Fruit fly (Drosophila melanogaster) whole organism, embryonic: ENCODE results near the gene Oatp74D.
A peak's percentile ranks its signal among the peaks of the same experiment; 100 is the strongest.

Experiments
- Asciz ChIP-seq: fragments of 200-800 bp; sonication (Bioruptor generic); optimal IDR thresholded peaks from 2 replicates; lab custom pipeline; 2017; ENCODE audit warnings: missing biosample characterization, mild to moderate bottlenecking, missing genetic modification characterization, missing genetic modification reagents
- BtbVII ChIP-seq: fragments of 200-800 bp; sonication (Bioruptor generic); optimal IDR thresholded peaks from 3 replicates; lab custom pipeline; 2017; ENCODE audit warnings: missing biosample characterization, mild to moderate bottlenecking, missing genetic modification characterization
- CG10979 ChIP-seq: fragments of 200-800 bp; sonication (Bioruptor generic); optimal IDR thresholded peaks from 2 replicates; lab custom pipeline; 2018; ENCODE audit warnings: missing biosample characterization, mild to moderate bottlenecking, missing genetic modification characterization, moderate library complexity
- CG11560 ChIP-seq: fragments of 200-800 bp; sonication (Bioruptor generic); IDR thresholded peaks from 3 replicates; pipeline ENCODE4 v1.3.6; 2022; ENCODE audit warnings: missing biosample characterization, missing genetic modification characterization
- CG11723 ChIP-seq: fragments of 200-800 bp; sonication (Bioruptor generic); optimal IDR thresholded peaks from 2 replicates; lab custom pipeline; 2017; ENCODE audit warnings: missing biosample characterization, mild to moderate bottlenecking, missing genetic modification characterization
- CG12744 ChIP-seq: fragments of 200-800 bp; sonication (Bioruptor generic); optimal IDR thresholded peaks from 2 replicates; lab custom pipeline; 2016; ENCODE audit warnings: missing biosample characterization, missing genetic modification characterization
- CG13296 ChIP-seq: fragments of 200-800 bp; sonication (Bioruptor generic); optimal IDR thresholded peaks from 3 replicates; lab custom pipeline; 2018; ENCODE audit warnings: missing biosample characterization, mild to moderate bottlenecking, missing genetic modification characterization
- CG15011 ChIP-seq: fragments of 200-800 bp; sonication (Bioruptor generic); optimal IDR thresholded peaks from 3 replicates; lab custom pipeline; 2018; ENCODE audit warnings: missing biosample characterization, mild to moderate bottlenecking, missing genetic modification characterization
- CG15269 ChIP-seq: fragments of 200-800 bp; sonication (Bioruptor generic); optimal IDR thresholded peaks from 2 replicates; lab custom pipeline; 2018; ENCODE audit warnings: missing biosample characterization, mild to moderate bottlenecking, missing genetic modification characterization, moderate library complexity
- CG16815 ChIP-seq: fragments of 200-800 bp; sonication (Bioruptor generic); optimal IDR thresholded peaks from 3 replicates; lab custom pipeline; 2017; ENCODE audit warnings: missing biosample characterization, mild to moderate bottlenecking, missing genetic modification characterization
- CG17186 ChIP-seq: fragments of 200-800 bp; sonication (Bioruptor generic); optimal IDR thresholded peaks from 3 replicates; lab custom pipeline; 2017; ENCODE audit warnings: missing biosample characterization, missing genetic modification reagents, missing genetic modification characterization
- CG30020 ChIP-seq: fragments of 200-800 bp; optimal IDR thresholded peaks from 2 replicates; lab custom pipeline; 2019; ENCODE audit warnings: missing biosample characterization, mild to moderate bottlenecking, missing genetic modification characterization, moderate library complexity
- CG32532 ChIP-seq: fragments of 200-800 bp; sonication (Bioruptor generic); IDR thresholded peaks from 2 replicates; pipeline ENCODE4 v1.3.6; 2022; ENCODE audit warnings: missing biosample characterization, missing genetic modification characterization
- CG32767 ChIP-seq: fragments of 200-800 bp; sonication (Bioruptor generic); IDR thresholded peaks from 2 replicates; pipeline ENCODE4 v1.3.6; 2022; ENCODE audit warnings: missing biosample characterization, missing genetic modification characterization
- CG3281 ChIP-seq: fragments of 200-800 bp; sonication (Bioruptor generic); optimal IDR thresholded peaks from 3 replicates; lab custom pipeline; 2017; ENCODE audit warnings: missing biosample characterization, mild to moderate bottlenecking, missing genetic modification characterization
- CG34376 ChIP-seq: fragments of 200-800 bp; sonication (Bioruptor generic); optimal IDR thresholded peaks from 2 replicates; lab custom pipeline; 2018; ENCODE audit warnings: missing biosample characterization, mild to moderate bottlenecking, missing genetic modification characterization
- CG4707 ChIP-seq: fragments of 200-800 bp; sonication (Bioruptor generic); optimal IDR thresholded peaks from 2 replicates; lab custom pipeline; 2018; ENCODE audit warnings: missing biosample characterization, mild to moderate bottlenecking, missing genetic modification characterization, moderate library complexity
- CG6765 ChIP-seq: fragments of 200-800 bp; sonication (Bioruptor generic); optimal IDR thresholded peaks from 3 replicates; lab custom pipeline; 2017; ENCODE audit warnings: missing biosample characterization, mild to moderate bottlenecking, missing genetic modification characterization
- CG6854 ChIP-seq: fragments of 200-800 bp; sonication (Bioruptor generic); optimal IDR thresholded peaks from 3 replicates; lab custom pipeline; 2017; ENCODE audit warnings: missing biosample characterization, mild to moderate bottlenecking, missing genetic modification characterization
- CG7987 ChIP-seq: fragments of 200-800 bp; sonication (Bioruptor generic); optimal IDR thresholded peaks from 2 replicates; lab custom pipeline; 2018; ENCODE audit warnings: missing biosample characterization, mild to moderate bottlenecking, missing genetic modification characterization, moderate library complexity
- CG9437 ChIP-seq: fragments of 200-800 bp; sonication (Bioruptor generic); optimal IDR thresholded peaks from 2 replicates; lab custom pipeline; 2018; ENCODE audit warnings: missing biosample characterization, mild to moderate bottlenecking, missing genetic modification characterization
- Deaf1 ChIP-seq: fragments of 200-800 bp; optimal IDR thresholded peaks from 3 replicates; lab custom pipeline; 2019; ENCODE audit warnings: missing biosample characterization, mild to moderate bottlenecking, missing genetic modification characterization, moderate library complexity
- Dek ChIP-seq: fragments of 200-800 bp; sonication (Bioruptor generic); optimal IDR thresholded peaks from 3 replicates; lab custom pipeline; 2019; ENCODE audit warnings: missing biosample characterization, mild to moderate bottlenecking, missing genetic modification characterization, moderate library complexity
- E2f1 ChIP-seq: fragments of 200-800 bp; sonication (Bioruptor generic); IDR thresholded peaks from 2 replicates; pipeline ENCODE4 v1.3.6; 2022; ENCODE audit warnings: missing biosample characterization, missing genetic modification characterization
- Fer1 ChIP-seq: fragments of 200-800 bp; sonication (Bioruptor generic); optimal IDR thresholded peaks from 2 replicates; lab custom pipeline; 2017; ENCODE audit warnings: missing biosample characterization, mild to moderate bottlenecking, missing genetic modification characterization
- Optix ChIP-seq: fragments of 200-800 bp; sonication (Bioruptor generic); IDR thresholded peaks from 3 replicates; pipeline ENCODE4 v1.3.6; 2022; ENCODE audit warnings: missing biosample characterization, missing genetic modification characterization
- Side ChIP-seq: fragments of 200-800 bp; sonication (Bioruptor generic); optimal IDR thresholded peaks from 2 replicates; lab custom pipeline; 2016; ENCODE audit warnings: missing biosample characterization, missing genetic modification characterization
- Spps ChIP-seq: fragments of 200-800 bp; sonication (Bioruptor generic); optimal IDR thresholded peaks from 2 replicates; lab custom pipeline; 2018; ENCODE audit warnings: missing biosample characterization, mild to moderate bottlenecking, missing genetic modification characterization
- caup ChIP-seq: fragments of 200-800 bp; sonication (Bioruptor generic); optimal IDR thresholded peaks from 3 replicates; lab custom pipeline; 2017; ENCODE audit warnings: missing biosample characterization, mild to moderate bottlenecking, missing genetic modification characterization, moderate library complexity; ENCODE audit not compliant: severe bottlenecking
- cg ChIP-seq: fragments of 200-800 bp; sonication (Bioruptor generic); optimal IDR thresholded peaks from 3 replicates; lab custom pipeline; 2019; ENCODE audit warnings: missing biosample characterization, mild to moderate bottlenecking, missing genetic modification characterization, moderate library complexity
- cwo ChIP-seq: fragments of 200-800 bp; sonication (Bioruptor generic); optimal IDR thresholded peaks from 3 replicates; lab custom pipeline; 2017; ENCODE audit warnings: missing biosample characterization, missing genetic modification characterization, mild to moderate bottlenecking, moderate library complexity, missing genetic modification reagents
- dmrt99B ChIP-seq: fragments of 200-800 bp; sonication (Bioruptor generic); optimal IDR thresholded peaks from 2 replicates; lab custom pipeline; 2018; ENCODE audit warnings: missing biosample characterization, mild to moderate bottlenecking, missing genetic modification characterization, moderate library complexity
- dpn ChIP-seq, 2 experiments: fragments of 200-800 bp; sonication (Bioruptor generic); optimal IDR thresholded peaks; 3 replicates each; lab custom pipeline; 2016; ENCODE audit warnings: missing biosample characterization in 2 of 2, missing genetic modification characterization in 2 of 2
- exex ChIP-seq: fragments of 200-800 bp; sonication (Bioruptor generic); optimal IDR thresholded peaks from 4 replicates; lab custom pipeline; 2018; ENCODE audit warnings: missing biosample characterization, mild to moderate bottlenecking, missing genetic modification characterization, moderate library complexity
- fd64A ChIP-seq: fragments of 200-800 bp; sonication (Bioruptor generic); optimal IDR thresholded peaks from 3 replicates; lab custom pipeline; 2018; ENCODE audit warnings: missing biosample characterization, mild to moderate bottlenecking, missing genetic modification characterization
- grau ChIP-seq: fragments of 200-800 bp; optimal IDR thresholded peaks from 3 replicates; lab custom pipeline; 2019; ENCODE audit warnings: missing biosample characterization, mild to moderate bottlenecking, missing genetic modification characterization, moderate library complexity
- gro ChIP-seq: fragments of 200-800 bp; sonication (Bioruptor generic); optimal IDR thresholded peaks from 2 replicates; lab custom pipeline; 2016; ENCODE audit warnings: missing biosample characterization, missing genetic modification characterization
- hb ChIP-seq: fragments of 200-800 bp; sonication (Bioruptor generic); IDR thresholded peaks from 3 replicates; pipeline ENCODE4 v1.3.6; 2022; ENCODE audit warnings: missing biosample characterization, missing genetic modification characterization; ENCODE audit not compliant: partially characterized antibody
- hkb ChIP-seq, 2 experiments: fragments of 200-800 bp in 1 of 2; fragments of >200 bp in 1 of 2; sonication (Bioruptor generic) in 1 of 2; IDR thresholded peaks in 1 of 2; optimal IDR thresholded peaks in 1 of 2; 2 replicates each; pipeline versions ENCODE4 v1.3.6 to Lab custom; 2017 to 2022; ENCODE audit warnings: missing biosample characterization in 1 of 2, missing genetic modification characterization in 1 of 2
- jumu ChIP-seq: fragments of 200-800 bp; sonication (Bioruptor generic); optimal IDR thresholded peaks from 3 replicates; lab custom pipeline; 2016; ENCODE audit warnings: missing biosample characterization, missing genetic modification characterization
- lab ChIP-seq: fragments of 200-800 bp; sonication (Bioruptor generic); optimal IDR thresholded peaks from 3 replicates; lab custom pipeline; 2017; ENCODE audit warnings: missing biosample characterization, missing genetic modification characterization, mild to moderate bottlenecking, moderate library complexity, missing genetic modification reagents
- mirr ChIP-seq: fragments of 200-800 bp; sonication (Bioruptor generic); optimal IDR thresholded peaks from 3 replicates; lab custom pipeline; 2018; ENCODE audit warnings: missing biosample characterization, mild to moderate bottlenecking, missing genetic modification characterization
- mld ChIP-seq: fragments of 200-800 bp; sonication (Bioruptor generic); IDR thresholded peaks from 3 replicates; pipeline ENCODE4 v1.3.6; 2022; ENCODE audit warnings: missing biosample characterization, missing genetic modification characterization; ENCODE audit not compliant: partially characterized antibody
- odd ChIP-seq: fragments of 200-800 bp; sonication (Bioruptor generic); optimal IDR thresholded peaks from 2 replicates; lab custom pipeline; 2017; ENCODE audit warnings: missing biosample characterization, mild to moderate bottlenecking, missing genetic modification characterization
- pnt ChIP-seq: fragments of 200-800 bp; sonication (Bioruptor generic); optimal IDR thresholded peaks from 3 replicates; lab custom pipeline; 2016; ENCODE audit warnings: missing biosample characterization, missing genetic modification characterization
- pros ChIP-seq: fragments of 200-800 bp; sonication (Bioruptor generic); optimal IDR thresholded peaks from 3 replicates; lab custom pipeline; 2019; ENCODE audit warnings: missing biosample characterization, mild to moderate bottlenecking, missing genetic modification characterization, moderate library complexity
- salm ChIP-seq: fragments of 200-800 bp; sonication (Bioruptor generic); optimal IDR thresholded peaks from 2 replicates; lab custom pipeline; 2018; ENCODE audit warnings: missing biosample characterization, mild to moderate bottlenecking, missing genetic modification characterization
- sug ChIP-seq: fragments of 200-800 bp; optimal IDR thresholded peaks from 2 replicates; lab custom pipeline; 2019; ENCODE audit warnings: missing biosample characterization, mild to moderate bottlenecking, missing genetic modification characterization, moderate library complexity
- unc-4 ChIP-seq: fragments of 200-800 bp; sonication (Bioruptor generic); IDR thresholded peaks from 2 replicates; pipeline ENCODE4 v1.3.6; 2022; ENCODE audit warnings: missing biosample characterization, missing genetic modification characterization; ENCODE audit not compliant: partially characterized antibody

Oatp74D gene

DNA sequence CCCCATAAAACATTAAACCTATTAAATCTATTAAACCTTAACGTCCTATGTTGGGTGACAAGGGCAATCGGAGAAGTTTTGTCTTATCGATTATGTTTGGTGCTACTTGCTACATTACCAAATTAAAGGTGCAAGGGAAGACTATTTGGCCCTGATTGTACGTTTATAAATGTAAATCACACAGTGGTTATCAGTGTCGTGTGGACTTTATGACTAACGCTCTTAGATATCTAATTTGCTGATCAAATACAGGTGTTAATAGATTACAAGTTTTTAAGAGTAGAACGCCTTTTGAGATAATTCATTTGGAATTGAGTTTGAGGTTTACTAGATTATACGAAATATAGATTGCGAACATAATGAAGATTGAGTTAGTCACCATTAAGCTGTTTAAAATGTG lies 52.0 kb downstream of the Oatp74D start (continued):
- TF ChIP-seq mirr (peak; percentile 66), Asciz (GFP tag; lab: Kevin White, UChicago) (peak; percentile 13), caup (GFP tag; lab: Kevin White, UChicago) (peak; percentile 50), cg (GFP tag; lab: Kevin White, UChicago) (no peak), CG11560 (no peak), Spps (tag; lab: Kevin White, UChicago) (no peak), hb (no peak), sug (tag; lab: Kevin White, UChicago) (peak; percentile 59), cwo (GFP tag; lab: Kevin White, UChicago) (no peak), CG9437 (no peak), unc-4 (GFP tag; lab: Robert Waterston, UW) (no peak), CG3281 (GFP tag; lab: Kevin White, UChicago) (peak; percentile 47), CG6765 (GFP tag; lab: Kevin White, UChicago) (peak; percentile 44), odd (GFP tag; lab: Kevin White, UChicago) (peak; percentile 30), Optix (no peak), CG32532 (GFP tag; lab: Robert Waterston, UW) (no peak), Side (no peak), CG12744 (GFP tag; lab: Kevin White, UChicago) (no peak), gro (GFP tag; lab: Kevin White, UChicago) (peak; percentile 34), Fer1 (GFP tag; lab: Kevin White, UChicago) (peak; percentile 77), pros (GFP tag; lab: Kevin White, UChicago) (no peak), fd64A (GFP tag; lab: Kevin White, UChicago) (no peak), CG4707 (GFP tag; lab: Kevin White, UChicago) (no peak), salm (no peak), CG10979 (tag; lab: Kevin White, UChicago) (no peak), lab (peak; percentile 81), Deaf1 (no peak), pnt (no peak), CG15011 (GFP tag; lab: Kevin White, UChicago) (peak; percentile 2), CG32767 (no peak), dpn (GFP tag; optimal IDR thresholded peaks at IDR 0.05; lab: Kevin White, UChicago) (no peak), mld (no peak), CG6854 (GFP tag; lab: Kevin White, UChicago) (peak; percentile 5), hkb (optimal IDR thresholded peaks at IDR 0.05; lab: Kevin White, UChicago) (no peak), hkb (GFP tag; IDR thresholded peaks at IDR 0.05; lab: Robert Waterston, UW) (0 out of 2 replicates have a peak, but pooled peaks have one; percentile 17), CG30020 (tag; lab: Kevin White, UChicago) (no peak), BtbVII (peak; percentile 65), E2f1 (GFP tag; lab: Robert Waterston, UW) (no peak), exex (tag; lab: Kevin White, UChicago) (peak; percentile 88), CG34376 (peak; percentile 88), CG11723 (GFP tag; lab: Kevin White, UChicago) (no peak), CG17186 (no peak), CG15269 (no peak), CG13296 (peak; percentile 77), CG16815 (GFP tag; lab: Kevin White, UChicago) (no peak), dmrt99B (tag; lab: Kevin White, UChicago) (no peak), jumu (GFP tag; lab: Kevin White, UChicago) (no peak), grau (tag; lab: Kevin White, UChicago) (no peak), CG7987 (GFP tag; lab: Kevin White, UChicago) (peak; percentile 44), Dek (tag; lab: Kevin White, UChicago) (no peak)
